Worm (Caenorhabditis elegans): ENCODE data around the gene lipl-6.

The lipl-6 gene

ce11 chrV:6934212-6934611, at the start of gene lipl-6:
TSS of gene lipl-6 (minus strand) at chrV:6934312.
- TF ChIP-seq W03F9.2 (tag; optimal IDR thresholded peaks at IDR 0.05), result no peak
- TF ChIP-seq dao-5 (tag; optimal IDR thresholded peaks at IDR 0.05), result no peak
- no peak for TF ChIP-seq him-1 (tag; optimal IDR thresholded peaks at IDR 0.05)

ce11 chrV:6982813-6983212, 48.7 kb upstream of the lipl-6 start, which contains the start of gene nhr-161:
TSS of gene nhr-161 (minus strand) at chrV:6982913.
- TF ChIP-seq W03F9.2 (tag; optimal IDR thresholded peaks at IDR 0.05), result no peak
- no peak for TF ChIP-seq dao-5 (tag; optimal IDR thresholded peaks at IDR 0.05)

DNA sequence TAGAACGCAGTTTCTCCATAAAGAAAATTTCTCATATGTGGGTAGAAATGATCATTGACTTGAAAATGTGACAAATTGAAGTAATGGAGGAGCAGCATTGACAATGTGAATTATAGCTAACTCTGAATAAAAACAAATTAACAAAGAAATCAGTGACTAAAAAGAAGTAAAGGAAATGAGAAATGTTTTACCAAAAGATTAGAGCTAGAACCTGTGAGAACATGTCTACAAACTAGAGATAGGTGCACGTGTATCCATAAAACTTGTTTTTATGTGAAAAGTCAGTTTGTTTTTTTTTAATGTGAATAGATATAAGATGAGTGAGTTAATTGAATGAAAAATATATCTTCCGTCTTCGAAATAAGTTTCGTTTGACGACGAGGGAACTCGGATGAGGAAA, 44.9 kb upstream of the lipl-6 start, which contains the start of gene sre-12:
Gene sre-12, minus strand, starts transcription at position 101 of the 400 bp plus-strand sequence.
- TF ChIP-seq dao-5 (tag; optimal IDR thresholded peaks at IDR 0.05), result no peak

DNA sequence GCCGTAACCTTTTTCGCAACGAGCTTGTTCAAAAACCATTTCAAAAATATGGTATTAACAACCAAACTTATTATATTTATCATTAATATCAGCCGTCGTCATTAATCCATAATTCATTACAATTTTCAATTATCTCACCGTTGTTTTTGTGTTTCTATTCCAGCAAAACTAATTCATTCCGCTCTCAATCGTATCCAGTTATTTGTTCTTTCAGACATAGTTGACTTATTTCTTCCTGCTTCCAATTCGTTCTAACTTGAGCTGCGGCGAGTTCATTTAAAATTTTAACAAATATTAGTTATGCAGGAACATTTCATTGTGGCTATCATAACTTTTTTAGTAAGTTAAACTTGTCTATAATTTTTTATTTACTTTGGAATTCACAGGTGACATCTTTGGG, 41.9 kb upstream of the lipl-6 start, which contains the start of gene srx-16:
Gene srx-16, plus strand, starts transcription at position 301 of the 400 bp plus-strand sequence.
- no peak for TF ChIP-seq dao-5 (tag; optimal IDR thresholded peaks at IDR 0.05)
- no peak for TF ChIP-seq W03F9.2 (tag; optimal IDR thresholded peaks at IDR 0.05)
- TF ChIP-seq him-1 (tag; optimal IDR thresholded peaks at IDR 0.05), result no peak

ce11 chrV:6971567-6971966, 37.5 kb upstream of the lipl-6 start, which contains the start of gene srx-59:
TSS of gene srx-59 (plus strand) at chrV:6971867.
- TF ChIP-seq dao-5 (tag; optimal IDR thresholded peaks at IDR 0.05), result no peak
- no peak for TF ChIP-seq him-1 (tag; optimal IDR thresholded peaks at IDR 0.05)
- no peak for TF ChIP-seq W03F9.2 (tag; optimal IDR thresholded peaks at IDR 0.05)

- TF ChIP-seq him-1 (tag; optimal IDR thresholded peaks at IDR 0.05) (no peak), dao-5 (tag; optimal IDR thresholded peaks at IDR 0.05) (no peak), W03F9.2 (tag; optimal IDR thresholded peaks at IDR 0.05) (no peak)
These were observed 35.9 kb upstream of the lipl-6 start, which contains the start of gene ptr-15 for ce11 chrV:6969950-6970532. TSS of gene ptr-15 (minus strand) at chrV:6970000.

- no peak for TF ChIP-seq W03F9.2 (tag; optimal IDR thresholded peaks at IDR 0.05)
- TF ChIP-seq him-1 (tag; optimal IDR thresholded peaks at IDR 0.05), result no peak
- no peak for TF ChIP-seq dao-5 (tag; optimal IDR thresholded peaks at IDR 0.05)
These were observed 22.1 kb upstream of the lipl-6 start, which contains the start of gene mec-1 for ce11 chrV:6956237-6956636. TSS of gene mec-1 (plus strand) at chrV:6956537.

ce11 chrV:6953797-6954196, 19.7 kb upstream of the lipl-6 start, which contains the start of gene srg-31:
TSS of gene srg-31 (minus strand) at chrV:6953897.
- TF ChIP-seq W03F9.2 (tag; optimal IDR thresholded peaks at IDR 0.05) (no peak), dao-5 (tag; optimal IDR thresholded peaks at IDR 0.05) (no peak), him-1 (tag; optimal IDR thresholded peaks at IDR 0.05) (no peak)

DNA sequence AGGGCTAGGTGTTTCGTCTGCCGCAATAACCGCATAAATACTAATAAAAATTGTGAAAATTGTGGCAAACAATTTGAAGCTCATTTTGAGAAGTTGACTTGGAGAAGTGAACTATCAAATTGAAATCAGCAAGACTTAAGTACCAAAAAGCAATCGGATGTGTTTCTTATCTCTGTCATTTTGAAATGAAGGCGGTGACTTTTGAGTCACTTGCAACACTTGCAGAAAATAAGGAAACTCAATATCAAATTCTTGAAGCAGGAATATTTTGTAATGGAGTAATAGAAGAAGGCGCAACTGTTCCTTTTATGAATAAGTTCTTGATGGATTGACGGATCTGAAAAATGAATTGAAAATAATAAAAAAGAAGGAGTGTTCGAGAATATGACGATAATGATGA, 17.2 kb upstream of the lipl-6 start, which contains the start of gene T07H8.11:
Gene T07H8.11, minus strand, starts transcription at position 101 of the 400 bp plus-strand sequence.
- no peak for TF ChIP-seq him-1 (tag; optimal IDR thresholded peaks at IDR 0.05)
- no peak for TF ChIP-seq dao-5 (tag; optimal IDR thresholded peaks at IDR 0.05)
- TF ChIP-seq W03F9.2 (tag; optimal IDR thresholded peaks at IDR 0.05), result no peak

ce11 chrV:6949770-6950169, 15.7 kb upstream of the lipl-6 start, which contains the start of gene Y57E12B.11:
TSS of gene Y57E12B.11 (minus strand) at chrV:6949870.
- TF ChIP-seq W03F9.2 (tag; optimal IDR thresholded peaks at IDR 0.05) (no peak), him-1 (tag; optimal IDR thresholded peaks at IDR 0.05) (no peak), dao-5 (tag; optimal IDR thresholded peaks at IDR 0.05) (no peak)

ce11 chrV:6948225-6948624, 14.1 kb upstream of the lipl-6 start, which contains the start of gene Y57E12B.1:
TSS of gene Y57E12B.1 (plus strand) at chrV:6948525.
- TF ChIP-seq him-1 (tag; optimal IDR thresholded peaks at IDR 0.05) (no peak), W03F9.2 (tag; optimal IDR thresholded peaks at IDR 0.05) (no peak), dao-5 (tag; optimal IDR thresholded peaks at IDR 0.05) (no peak)

DNA sequence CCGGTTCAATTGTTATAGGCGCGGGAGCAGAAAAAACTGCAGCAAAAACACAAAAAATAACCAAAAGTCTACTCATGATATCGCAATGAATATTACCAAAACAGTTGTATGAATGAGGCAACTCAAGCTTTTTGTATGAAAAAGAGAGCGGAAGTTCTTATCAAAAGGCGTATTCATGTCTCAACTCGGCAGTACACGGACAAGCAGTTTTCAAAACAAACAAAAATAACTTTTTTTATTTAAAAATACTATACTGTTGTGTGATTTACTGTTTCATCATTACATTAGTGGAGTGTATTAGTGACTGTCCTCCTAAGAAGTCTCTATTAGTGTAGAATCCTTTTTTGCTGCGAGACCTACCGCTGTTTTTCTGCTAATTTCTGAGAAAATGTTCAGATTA, 13.3 kb upstream of the lipl-6 start, which contains the start of gene Y57E12B.4:
Gene Y57E12B.4, minus strand, starts transcription at position 101 of the 400 bp plus-strand sequence.
- TF ChIP-seq him-1 (tag; optimal IDR thresholded peaks at IDR 0.05) (no peak), W03F9.2 (tag; optimal IDR thresholded peaks at IDR 0.05) (no peak), dao-5 (tag; optimal IDR thresholded peaks at IDR 0.05) (no peak)

DNA sequence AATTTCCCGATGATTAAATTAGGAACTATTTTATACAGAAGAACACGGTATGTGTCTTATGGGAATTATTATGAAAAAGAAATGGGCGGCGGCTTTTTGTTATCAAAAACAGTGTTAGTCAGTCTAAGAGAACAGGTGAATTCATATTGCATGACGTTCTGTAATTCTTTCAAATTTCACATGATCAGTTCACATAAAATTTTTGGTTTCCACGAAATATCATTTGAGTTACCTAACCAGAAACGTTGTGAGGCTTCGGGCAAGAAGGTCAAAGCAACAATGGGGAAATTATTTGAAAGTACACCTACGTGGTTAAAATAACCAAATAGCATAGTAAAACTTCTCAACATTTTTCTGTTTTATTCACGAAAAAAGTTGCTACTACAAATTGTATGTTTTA, 1.8 kb upstream of the lipl-6 start, which contains the start of gene Y57E12B.10:
Gene Y57E12B.10, minus strand, starts transcription at position 101 of the 400 bp plus-strand sequence.
- TF ChIP-seq W03F9.2 (tag; optimal IDR thresholded peaks at IDR 0.05) (no peak), him-1 (tag; optimal IDR thresholded peaks at IDR 0.05) (no peak), dao-5 (tag; optimal IDR thresholded peaks at IDR 0.05) (no peak)

- TF ChIP-seq W03F9.2 (tag; optimal IDR thresholded peaks at IDR 0.05) (no peak), him-1 (tag; optimal IDR thresholded peaks at IDR 0.05) (no peak), dao-5 (tag; optimal IDR thresholded peaks at IDR 0.05) (no peak)
These were observed 3.8 kb downstream of the lipl-6 start for ce11 chrV:6930284-6930683.
